Worm (Caenorhabditis elegans): Measurements from ENCODE around the gene F43G6.10.

- TF ChIP-seq ZK546.5 (tag; optimal IDR thresholded peaks at IDR 0.05) (no peak), sma-9 (GFP tag; optimal IDR thresholded peaks at IDR 0.05) (no peak), sma-9 (tag; optimal IDR thresholded peaks at IDR 0.05) (no peak), nhr-12 (tag; optimal IDR thresholded peaks at IDR 0.05) (no peak), lin-39 (tag; optimal IDR thresholded peaks at IDR 0.05) (no peak), nhr-11 (tag; optimal IDR thresholded peaks at IDR 0.05) (no peak), unc-39 (tag; optimal IDR thresholded peaks at IDR 0.05) (no peak), lin-13 (GFP tag; optimal IDR thresholded peaks at IDR 0.05) (no peak), lsy-2 (tag; optimal IDR thresholded peaks at IDR 0.05) (no peak), lin-11 (tag; optimal IDR thresholded peaks at IDR 0.05) (no peak), elt-3 (tag; optimal IDR thresholded peaks at IDR 0.05) (no peak), aly-2 (tag; optimal IDR thresholded peaks at IDR 0.05) (no peak), blmp-1 (tag; optimal IDR thresholded peaks at IDR 0.05; ENCODE audit: insufficient read depth) (no peak)
These were observed 36.8 kb upstream of the F43G6.10 start, which contains the start of gene F44E5.15 for ce11 chrII:11772364-11772763.

Data from whole organism, L2 larva.